Worm (Caenorhabditis elegans) whole organism, L3 larva: ENCODE data around the gene ZK688.1.

Source experiments
- R02D3.7 ChIP-seq: fragments of 150-350 bp; optimal IDR thresholded peaks from 2 replicates; lab custom pipeline; 2014; ENCODE audit warnings: missing biosample characterization, missing genetic modification characterization
- ZK546.5 ChIP-seq: sonication (generic microtip); optimal IDR thresholded peaks from 2 replicates; lab custom pipeline; 2017; ENCODE audit warnings: missing biosample characterization, missing genetic modification characterization
- aly-2 ChIP-seq: fragments of 150-350 bp; optimal IDR thresholded peaks from 2 replicates; lab custom pipeline; 2014; ENCODE audit warnings: missing biosample characterization, missing genetic modification characterization
- ama-1 ChIP-seq: fragments of 150-350 bp; optimal IDR thresholded peaks from 2 replicates; lab custom pipeline; 2018
- ceh-82 ChIP-seq: fragments of 150-350 bp; optimal IDR thresholded peaks from 2 replicates; lab custom pipeline; 2014; ENCODE audit warnings: missing biosample characterization, missing genetic modification characterization
- ceh-9 ChIP-seq: sonication (generic microtip); optimal IDR thresholded peaks from 2 replicates; lab custom pipeline; 2018; ENCODE audit warnings: missing biosample characterization, missing genetic modification characterization
- daf-12 ChIP-seq: fragments of 150-350 bp; optimal IDR thresholded peaks from 2 replicates; lab custom pipeline; 2014; ENCODE audit warnings: missing biosample characterization, missing genetic modification reagents, missing genetic modification characterization
- egl-5 ChIP-seq: fragments of 150-350 bp; optimal IDR thresholded peaks from 2 replicates; lab custom pipeline; 2017; ENCODE audit warnings: missing biosample characterization, missing genetic modification reagents, missing genetic modification characterization, inconsistent platforms
- elt-2 ChIP-seq: sonication (generic microtip); optimal IDR thresholded peaks from 2 replicates; lab custom pipeline; 2016; ENCODE audit warnings: missing genetic modification reagents, mild to moderate bottlenecking, missing genetic modification characterization, missing compliant biosample characterization
- elt-3 ChIP-seq, 3 experiments: fragments of 150-350 bp in 1 of 3; sonication (generic microtip) in 2 of 3; optimal IDR thresholded peaks; 2 replicates in 2 of 3; 4 replicates in 1 of 3; lab custom pipeline; 2014 to 2017; ENCODE audit warnings: missing biosample characterization in 3 of 3, missing genetic modification characterization in 3 of 3
- fkh-2 ChIP-seq: fragments of 150-350 bp; optimal IDR thresholded peaks from 2 replicates; lab custom pipeline; 2014; ENCODE audit warnings: missing biosample characterization, missing genetic modification reagents, missing genetic modification characterization
- fos-1 ChIP-seq: fragments of 150-350 bp; optimal IDR thresholded peaks from 2 replicates; lab custom pipeline; 2014; ENCODE audit warnings: missing biosample characterization, missing genetic modification characterization
- hmg-11 ChIP-seq: sonication (generic microtip); optimal IDR thresholded peaks from 2 replicates; lab custom pipeline; 2016; ENCODE audit warnings: missing genetic modification characterization, missing compliant biosample characterization
- jun-1 ChIP-seq: fragments of 150-350 bp; optimal IDR thresholded peaks from 2 replicates; lab custom pipeline; 2014; ENCODE audit warnings: missing biosample characterization, missing genetic modification reagents, missing genetic modification characterization
- lin-15B ChIP-seq: fragments of 150-350 bp; optimal IDR thresholded peaks from 2 replicates; lab custom pipeline; 2014; ENCODE audit warnings: missing biosample characterization, missing genetic modification characterization
- lsy-12 ChIP-seq: sonication (generic microtip); optimal IDR thresholded peaks from 2 replicates; lab custom pipeline; 2016; ENCODE audit warnings: mild to moderate bottlenecking, missing genetic modification characterization, missing compliant biosample characterization
- mml-1 ChIP-seq: fragments of 150-350 bp; sonication (generic microtip); optimal IDR thresholded peaks from 3 replicates; lab custom pipeline; 2014; ENCODE audit warnings: missing biosample characterization, missing genetic modification characterization
- nfya-1 ChIP-seq: sonication (generic microtip); optimal IDR thresholded peaks from 2 replicates; lab custom pipeline; 2017; ENCODE audit warnings: missing genetic modification characterization, mild to moderate bottlenecking, missing compliant biosample characterization, antibody characterized with exemption, moderate library complexity; ENCODE audit not compliant: insufficient read depth
- nhr-12 ChIP-seq: fragments of 150-350 bp; optimal IDR thresholded peaks from 2 replicates; lab custom pipeline; 2014; ENCODE audit warnings: missing biosample characterization, missing genetic modification characterization
- nhr-23 ChIP-seq: fragments of 150-350 bp; optimal IDR thresholded peaks from 2 replicates; lab custom pipeline; 2014; ENCODE audit warnings: missing biosample characterization, missing genetic modification reagents, missing genetic modification characterization
- nhr-237 ChIP-seq: fragments of 150-350 bp; optimal IDR thresholded peaks from 2 replicates; lab custom pipeline; 2014; ENCODE audit warnings: missing biosample characterization, missing genetic modification characterization
- nhr-25 ChIP-seq: sonication (generic microtip); optimal IDR thresholded peaks from 2 replicates; lab custom pipeline; 2017; ENCODE audit warnings: missing biosample characterization, missing genetic modification characterization
- nhr-28 ChIP-seq: fragments of 150-350 bp; optimal IDR thresholded peaks from 2 replicates; lab custom pipeline; 2014; ENCODE audit warnings: missing biosample characterization, missing genetic modification characterization
- nhr-43 ChIP-seq: sonication (generic microtip); optimal IDR thresholded peaks from 2 replicates; lab custom pipeline; 2016; ENCODE audit warnings: mild to moderate bottlenecking, missing genetic modification characterization, missing compliant biosample characterization; ENCODE audit not compliant: poor library complexity, severe bottlenecking
- nhr-67 ChIP-seq: fragments of 150-350 bp; optimal IDR thresholded peaks from 2 replicates; lab custom pipeline; 2014; ENCODE audit warnings: missing biosample characterization, missing genetic modification characterization
- nhr-77 ChIP-seq: fragments of 150-350 bp; optimal IDR thresholded peaks from 2 replicates; lab custom pipeline; 2014; ENCODE audit warnings: missing biosample characterization, missing genetic modification characterization
- pqm-1 ChIP-seq: fragments of 150-350 bp; optimal IDR thresholded peaks from 2 replicates; lab custom pipeline; 2017; ENCODE audit warnings: missing biosample characterization, missing genetic modification characterization, inconsistent platforms
- sea-2 ChIP-seq: fragments of 150-350 bp; sonication (generic microtip); optimal IDR thresholded peaks from 4 replicates; lab custom pipeline; 2014; ENCODE audit warnings: missing biosample characterization, missing genetic modification reagents, missing genetic modification characterization
- tbx-2 ChIP-seq: sonication (generic microtip); optimal IDR thresholded peaks from 2 replicates; lab custom pipeline; 2016; ENCODE audit warnings: mild to moderate bottlenecking, missing genetic modification characterization, missing compliant biosample characterization
- unc-39 ChIP-seq: sonication (generic microtip); optimal IDR thresholded peaks from 4 replicates; lab custom pipeline; 2017; ENCODE audit warnings: missing biosample characterization, missing genetic modification characterization
- unc-62 ChIP-seq: fragments of 150-350 bp; sonication (generic microtip); optimal IDR thresholded peaks from 4 replicates; lab custom pipeline; 2014; ENCODE audit warnings: missing biosample characterization, missing genetic modification reagents, missing genetic modification characterization
- zag-1 ChIP-seq: fragments of 150-350 bp; optimal IDR thresholded peaks from 2 replicates; lab custom pipeline; 2014; ENCODE audit warnings: missing biosample characterization, missing genetic modification characterization
- ztf-4 ChIP-seq: fragments of 150-350 bp; optimal IDR thresholded peaks from 2 replicates; lab custom pipeline; 2014; ENCODE audit warnings: missing biosample characterization, missing genetic modification characterization

The ZK688.1 gene

DNA sequence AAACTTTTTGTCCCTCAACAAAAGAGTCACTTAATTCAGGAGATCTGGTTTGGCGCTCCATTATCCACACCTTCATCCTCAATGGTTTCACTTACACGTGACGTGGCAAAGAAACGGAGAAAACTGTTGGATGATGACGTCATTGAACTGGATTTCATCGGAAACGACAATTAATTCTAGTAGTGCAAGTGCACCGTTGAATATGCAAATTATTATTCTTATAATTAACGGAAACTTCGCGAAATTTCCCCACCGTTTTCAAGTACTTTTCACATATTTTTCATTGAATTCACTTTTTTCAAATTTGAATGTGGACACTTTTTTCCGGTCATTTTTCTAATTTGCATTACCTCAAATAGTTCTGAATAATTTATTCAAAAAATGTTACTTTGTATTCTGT is at the start of gene ZK688.1:
ZK688.1 (plus strand) TSS at position 301 of the 400 bp plus-strand sequence.
- TF ChIP-seq ceh-9 (no peak), elt-3 (tag; optimal IDR thresholded peaks at IDR 0.05; lab: Kevin White, UChicago) (no peak), nfya-1 (tag; lab: Kevin White, UChicago) (no peak), ama-1 (lab: Kevin White, UChicago) (no peak), tbx-2 (tag; lab: Kevin White, UChicago) (no peak), lin-15B (tag; lab: Kevin White, UChicago) (no peak), nhr-67 (no peak), R02D3.7 (no peak), hmg-11 (tag; lab: Kevin White, UChicago) (no peak), ceh-82 (tag; lab: Kevin White, UChicago) (no peak), aly-2 (tag; lab: Kevin White, UChicago) (no peak)
- TF ChIP-seq, all 47 proteins: peak for 0

DNA sequence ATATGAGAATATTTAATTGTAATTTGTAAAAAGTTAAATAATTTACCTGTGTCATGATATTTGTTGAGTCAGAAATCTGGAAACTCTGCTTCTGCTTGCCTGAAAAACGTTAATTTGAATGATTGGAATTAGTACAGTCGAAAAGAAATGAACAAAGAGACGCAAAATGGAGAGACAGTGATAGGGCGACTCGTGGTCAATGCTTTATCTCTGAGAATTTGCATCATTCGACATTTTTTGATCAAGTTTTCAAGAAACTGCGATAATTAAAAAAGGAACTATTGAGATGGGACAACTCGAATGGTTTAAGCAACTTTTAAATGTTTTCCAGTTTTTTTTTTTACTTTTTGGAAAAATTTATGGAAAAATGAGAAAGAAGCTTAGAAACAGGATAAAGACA is 48.5 kb upstream of the ZK688.1 start, which contains the start of gene cuc-1:
cuc-1 (minus strand) TSS at position 101 of the 400 bp plus-strand sequence.
- TF ChIP-seq nhr-237: no peak
- no peak for TF ChIP-seq elt-3 (tag; optimal IDR thresholded peaks at IDR 0.05; lab: Kevin White, UChicago)
- TF ChIP-seq egl-5 (tag; lab: Kevin White, UChicago): no peak
- TF ChIP-seq pqm-1 (tag; lab: Kevin White, UChicago): no peak
- peak; percentile 31 for TF ChIP-seq elt-2 (tag; lab: Kevin White, UChicago)
- TF ChIP-seq lsy-12 (tag; lab: Kevin White, UChicago): no peak

DNA sequence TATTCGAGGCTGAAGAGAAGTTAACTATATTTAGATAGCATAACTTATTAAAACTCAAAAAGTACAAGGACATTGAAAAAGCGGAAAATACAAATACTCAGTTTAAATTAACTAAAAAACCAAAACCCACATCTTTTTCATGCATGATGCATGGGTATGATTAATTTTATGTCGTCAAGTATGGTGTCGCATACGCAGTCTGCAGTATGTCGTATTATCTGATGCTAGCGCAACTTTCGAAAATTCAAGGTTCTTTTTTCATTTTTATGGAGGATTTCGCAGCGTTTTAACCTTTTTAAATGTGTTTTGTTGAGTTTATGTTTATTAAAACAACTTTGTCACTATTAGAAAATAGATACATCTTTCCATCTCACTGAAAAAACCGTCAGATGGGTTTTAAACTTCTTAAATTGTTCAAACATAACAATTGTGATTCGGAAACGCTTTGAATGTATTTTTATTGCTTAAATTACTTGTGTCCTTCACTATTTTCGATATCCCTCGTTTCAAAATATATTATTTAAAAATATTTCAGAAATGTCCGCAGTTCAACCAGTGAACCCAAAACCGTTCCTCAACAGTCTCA is 47.7 kb upstream of the ZK688.1 start, which contains the start of gene snr-5:
snr-5 (plus strand) TSS at position 536 of the 586 bp plus-strand sequence.
- no peak for TF ChIP-seq pqm-1 (tag; lab: Kevin White, UChicago)
- peak; percentile 40 for TF ChIP-seq nfya-1 (tag; lab: Kevin White, UChicago)
- TF ChIP-seq nhr-43 (tag; lab: Kevin White, UChicago): no peak
- TF ChIP-seq hmg-11 (tag; lab: Kevin White, UChicago): peak; percentile 31
- no peak for TF ChIP-seq fos-1 (tag; lab: Kevin White, UChicago)
- TF ChIP-seq ceh-82 (tag; lab: Kevin White, UChicago): no peak
- no peak for TF ChIP-seq zag-1
- no peak for TF ChIP-seq aly-2 (tag; lab: Kevin White, UChicago)
- TF ChIP-seq nhr-25 (tag; lab: Kevin White, UChicago): no peak
- TF ChIP-seq, all 47 proteins: peak for 2

DNA sequence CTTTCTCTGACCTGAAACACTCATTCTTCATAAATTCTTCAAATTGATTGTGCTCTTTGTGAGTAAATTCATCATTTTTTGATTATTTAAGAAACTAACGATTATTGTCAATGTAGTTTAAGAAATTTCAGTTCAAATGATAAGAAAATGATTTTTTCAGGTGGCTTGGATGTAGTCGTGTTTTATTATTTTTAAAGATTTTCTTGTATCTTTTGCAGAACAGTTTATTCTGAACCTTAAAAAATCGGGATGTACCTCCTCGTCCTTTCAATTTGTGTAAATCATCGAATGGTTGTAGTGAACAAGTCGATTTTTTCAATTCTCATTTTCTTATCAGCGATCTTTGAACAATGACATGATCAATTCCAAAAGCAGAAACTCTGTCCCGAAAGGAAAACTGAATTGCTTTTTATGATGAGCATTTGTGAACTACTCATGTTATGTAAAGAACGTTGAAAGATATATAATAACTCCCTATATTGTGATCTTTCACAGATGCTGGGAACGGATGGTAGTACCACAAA is 44.1 kb upstream of the ZK688.1 start, which contains the start of gene slc-17.3:
slc-17.3 (minus strand) TSS at position 51 of the 524 bp plus-strand sequence.
- TF ChIP-seq elt-2 (tag; lab: Kevin White, UChicago) (peak; percentile 57), pqm-1 (tag; lab: Kevin White, UChicago) (peak; percentile 37), nhr-12 (tag; lab: Kevin White, UChicago) (no peak)

DNA sequence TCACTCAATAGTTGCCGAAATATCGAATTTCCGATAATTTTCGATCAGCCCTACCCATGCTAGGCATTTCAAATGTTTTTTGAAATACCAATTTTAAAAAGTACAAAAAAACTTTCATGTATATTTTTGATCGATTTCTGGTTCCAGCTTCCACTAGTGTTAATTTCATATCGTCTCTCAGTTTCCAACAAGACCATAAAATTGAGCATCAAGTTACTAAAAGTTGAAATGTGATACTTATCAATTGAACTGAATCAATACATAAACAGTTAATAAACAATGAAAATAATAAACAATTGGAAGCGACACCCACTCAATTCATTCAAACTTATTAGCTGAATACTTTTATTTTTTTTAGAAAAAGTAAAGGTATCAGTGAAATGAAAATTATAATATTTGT is 43.2 kb upstream of the ZK688.1 start, which contains the start of gene cup-4:
cup-4 (plus strand) TSS at position 301 of the 400 bp plus-strand sequence.
- no peak for TF ChIP-seq unc-39 (tag; lab: Kevin White, UChicago)
- no peak for TF ChIP-seq R02D3.7
- no peak for TF ChIP-seq elt-3 (tag; optimal IDR thresholded peaks at IDR 0.05; lab: Kevin White, UChicago)
- TF ChIP-seq nhr-237: no peak
- TF ChIP-seq fos-1 (tag; lab: Kevin White, UChicago): no peak
- TF ChIP-seq ZK546.5 (tag; lab: Kevin White, UChicago): no peak
- TF ChIP-seq fkh-2 (tag; lab: Kevin White, UChicago): no peak
- no peak for TF ChIP-seq ceh-9
- TF ChIP-seq zag-1: no peak
- TF ChIP-seq, all 47 proteins: peak for 0

DNA sequence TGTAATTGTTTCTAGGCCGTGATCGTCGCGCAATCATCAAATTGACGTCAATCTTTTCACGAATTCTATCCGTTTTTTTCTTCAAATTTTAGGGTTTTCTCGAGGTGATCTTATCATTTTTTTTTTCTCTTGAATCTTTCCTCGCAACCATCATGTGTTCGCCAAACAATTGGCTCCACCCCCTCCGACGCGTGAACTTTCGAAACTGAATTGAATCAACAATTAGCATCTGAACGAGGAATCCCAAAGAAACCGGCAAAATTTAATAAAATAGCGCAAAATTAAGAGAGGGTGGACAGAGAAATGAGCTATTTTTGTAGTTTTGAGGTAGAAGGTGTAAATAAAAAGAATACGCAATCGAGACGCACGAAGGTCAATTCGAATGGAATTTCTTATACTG is 36.6 kb upstream of the ZK688.1 start:
- TF ChIP-seq fos-1 (tag; lab: Kevin White, UChicago) (no peak), zag-1 (no peak), jun-1 (no peak), ZK546.5 (tag; lab: Kevin White, UChicago) (no peak), tbx-2 (tag; lab: Kevin White, UChicago) (no peak)

DNA sequence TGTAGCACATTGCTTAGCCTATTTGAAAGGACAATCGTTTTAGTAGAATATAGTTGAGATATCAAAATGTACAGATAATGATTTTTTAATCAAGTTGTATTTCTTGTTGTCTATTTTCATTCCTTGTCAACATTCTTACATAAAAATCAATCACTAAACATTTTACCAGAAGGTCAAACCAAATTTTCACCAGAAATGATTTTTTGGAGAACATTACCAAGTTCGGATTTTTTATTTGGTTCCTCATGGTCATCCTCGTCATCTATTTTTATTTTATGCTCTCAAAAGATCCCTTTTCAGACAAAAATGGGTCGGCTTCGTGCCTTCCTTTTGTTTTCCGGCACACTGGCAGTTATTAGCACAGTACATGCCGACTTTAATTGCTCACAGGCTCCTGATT is 35.9 kb upstream of the ZK688.1 start, which contains the start of gene tyr-1:
tyr-1 (plus strand) TSS at position 301 of the 400 bp plus-strand sequence.
- TF ChIP-seq nhr-23 (tag; lab: Kevin White, UChicago) (no peak), fos-1 (tag; lab: Kevin White, UChicago) (no peak), sea-2 (GFP tag; lab: Kevin White, UChicago) (no peak), mml-1 (no peak), ama-1 (lab: Kevin White, UChicago) (no peak), ztf-4 (tag; lab: Kevin White, UChicago) (no peak), unc-62 (no peak), nhr-77 (tag; lab: Kevin White, UChicago) (no peak), nhr-28 (tag; lab: Kevin White, UChicago) (no peak), ceh-82 (tag; lab: Kevin White, UChicago) (no peak), R02D3.7 (no peak), daf-12 (tag; lab: Kevin White, UChicago) (no peak)
